Fruit fly (Drosophila melanogaster) whole organism, embryonic: Measurements from ENCODE around the gene Pde9.

ENCODE experiments used
- Blimp-1 ChIP-seq: fragments of 200-800 bp; sonication (Bioruptor generic); optimal IDR thresholded peaks from 3 replicates; lab custom pipeline; 2018; ENCODE audit warnings: missing biosample characterization, missing genetic modification characterization, mild to moderate bottlenecking, moderate library complexity, missing genetic modification reagents
- CG10979 ChIP-seq: fragments of 200-800 bp; sonication (Bioruptor generic); optimal IDR thresholded peaks from 2 replicates; lab custom pipeline; 2018; ENCODE audit warnings: missing biosample characterization, mild to moderate bottlenecking, missing genetic modification characterization, moderate library complexity
- CG16779 ChIP-seq: fragments of 200-800 bp; sonication (Bioruptor generic); IDR thresholded peaks from 2 replicates; pipeline ENCODE4 v1.3.6; 2022; ENCODE audit warnings: missing biosample characterization, missing genetic modification characterization
- CG16863 ChIP-seq: fragments of 200-800 bp; sonication (Bioruptor generic); optimal IDR thresholded peaks from 3 replicates; lab custom pipeline; 2016; ENCODE audit warnings: missing biosample characterization, missing genetic modification characterization
- CG17328 ChIP-seq: fragments of 200-800 bp; sonication (Bioruptor generic); IDR thresholded peaks from 2 replicates; pipeline ENCODE4 v1.3.6; 2022; ENCODE audit warnings: missing biosample characterization, missing genetic modification characterization
- CG17361 ChIP-seq: fragments of 200-800 bp; sonication (Bioruptor generic); IDR thresholded peaks from 3 replicates; pipeline ENCODE4 v1.3.6; 2022; ENCODE audit warnings: missing biosample characterization, missing genetic modification characterization
- CG17385 ChIP-seq: fragments of 200-800 bp; sonication (Bioruptor generic); optimal IDR thresholded peaks from 3 replicates; lab custom pipeline; 2018; ENCODE audit warnings: missing biosample characterization, mild to moderate bottlenecking, missing genetic modification characterization
- CG2199 ChIP-seq: fragments of 200-800 bp; sonication (Bioruptor generic); IDR thresholded peaks from 3 replicates; pipeline ENCODE4 v1.3.6; 2022; ENCODE audit warnings: missing biosample characterization, missing genetic modification characterization
- CG2712 ChIP-seq: fragments of 200-800 bp; optimal IDR thresholded peaks from 3 replicates; lab custom pipeline; 2019; ENCODE audit warnings: missing biosample characterization, mild to moderate bottlenecking, missing genetic modification characterization, moderate library complexity
- CG30403 ChIP-seq: fragments of 200-800 bp; sonication (Bioruptor generic); optimal IDR thresholded peaks from 3 replicates; lab custom pipeline; 2016; ENCODE audit warnings: missing biosample characterization, missing genetic modification characterization
- CG30431 ChIP-seq: fragments of 200-800 bp; sonication (Bioruptor generic); optimal IDR thresholded peaks from 2 replicates; lab custom pipeline; 2017; ENCODE audit warnings: missing biosample characterization, missing genetic modification characterization
- CG42726 ChIP-seq: fragments of 200-800 bp; sonication (Bioruptor generic); IDR thresholded peaks from 2 replicates; pipeline ENCODE4 v1.3.6; 2022; ENCODE audit warnings: missing biosample characterization, missing genetic modification characterization; ENCODE audit not compliant: partially characterized antibody
- CG4282 ChIP-seq: fragments of 200-800 bp; sonication (Bioruptor generic); optimal IDR thresholded peaks from 2 replicates; lab custom pipeline; 2016; ENCODE audit warnings: missing biosample characterization, missing genetic modification characterization
- CG4424 ChIP-seq: fragments of 200-800 bp; sonication (Bioruptor generic); optimal IDR thresholded peaks from 3 replicates; lab custom pipeline; 2016; ENCODE audit warnings: missing biosample characterization, missing genetic modification characterization
- CG6813 ChIP-seq: fragments of 200-800 bp; sonication (Bioruptor generic); optimal IDR thresholded peaks from 2 replicates; lab custom pipeline; 2017; ENCODE audit warnings: missing biosample characterization, missing genetic modification characterization, mild to moderate bottlenecking, moderate library complexity, missing genetic modification reagents
- CG7786 ChIP-seq: fragments of 200-800 bp; sonication (Bioruptor generic); optimal IDR thresholded peaks from 2 replicates; lab custom pipeline; 2016; ENCODE audit warnings: missing biosample characterization, missing genetic modification characterization
- CG7839 ChIP-seq: fragments of 200-800 bp; sonication (Bioruptor generic); optimal IDR thresholded peaks from 3 replicates; lab custom pipeline; 2018; ENCODE audit warnings: missing biosample characterization, mild to moderate bottlenecking, missing genetic modification characterization, moderate library complexity
- CG7963 ChIP-seq: fragments of 200-800 bp; sonication (Bioruptor generic); IDR thresholded peaks from 3 replicates; pipeline ENCODE4 v1.3.6; 2022; ENCODE audit warnings: missing biosample characterization, missing genetic modification characterization; ENCODE audit not compliant: partially characterized antibody
- CG8765 ChIP-seq: fragments of 200-800 bp; sonication (Bioruptor generic); IDR thresholded peaks from 2 replicates; pipeline ENCODE4 v1.3.6; 2022; ENCODE audit warnings: missing biosample characterization, missing genetic modification characterization
- CoRest ChIP-seq: fragments of 200-800 bp; sonication (Bioruptor generic); optimal IDR thresholded peaks from 3 replicates; lab custom pipeline; 2018; ENCODE audit warnings: missing biosample characterization, mild to moderate bottlenecking, missing genetic modification characterization, moderate library complexity
- Doc2 ChIP-seq: fragments of 200-800 bp; sonication (Bioruptor generic); IDR thresholded peaks from 2 replicates; pipeline ENCODE4 v1.3.6; 2022; ENCODE audit warnings: missing biosample characterization, missing genetic modification characterization
- Drgx ChIP-seq: fragments of 200-800 bp; sonication (Bioruptor generic); IDR thresholded peaks from 2 replicates; pipeline ENCODE4 v1.3.6; 2022; ENCODE audit warnings: missing biosample characterization, missing genetic modification characterization
- Hey ChIP-seq: fragments of 200-800 bp; sonication (Bioruptor generic); optimal IDR thresholded peaks from 3 replicates; lab custom pipeline; 2018; ENCODE audit warnings: missing biosample characterization, mild to moderate bottlenecking, missing genetic modification characterization
- Hr3 ChIP-seq: fragments of 200-800 bp; sonication (Bioruptor generic); optimal IDR thresholded peaks from 3 replicates; lab custom pipeline; 2016; ENCODE audit warnings: missing biosample characterization, missing genetic modification characterization
- Hr51 ChIP-seq, 2 experiments: fragments of 200-800 bp; sonication (Bioruptor generic); optimal IDR thresholded peaks; 2 replicates in 1 of 2; 3 replicates in 1 of 2; lab custom pipeline; 2016 to 2018; ENCODE audit warnings: missing biosample characterization in 2 of 2, missing genetic modification characterization in 2 of 2, mild to moderate bottlenecking in 1 of 2, moderate library complexity in 1 of 2
- Med ChIP-seq: fragments of 200-800 bp; sonication (Bioruptor generic); peaks from one replicate; lab custom pipeline; 2016; ENCODE audit warnings: missing biosample characterization, missing genetic modification characterization, mild to moderate bottlenecking, inconsistent platforms, moderate library complexity
- Meics ChIP-seq: fragments of 200-800 bp; sonication (Bioruptor generic); optimal IDR thresholded peaks from 2 replicates; lab custom pipeline; 2017; ENCODE audit warnings: missing biosample characterization, mild to moderate bottlenecking, missing genetic modification characterization
- Ptx1 ChIP-seq: fragments of 200-800 bp; sonication (Bioruptor generic); IDR thresholded peaks from 2 replicates; pipeline ENCODE4 v1.3.6; 2022; ENCODE audit warnings: missing biosample characterization, missing genetic modification characterization
- Rfx ChIP-seq: fragments of 200-800 bp; sonication (Bioruptor generic); IDR thresholded peaks from 2 replicates; pipeline ENCODE4 v1.3.6; 2022; ENCODE audit warnings: missing biosample characterization, missing genetic modification characterization
- Side ChIP-seq: fragments of 200-800 bp; sonication (Bioruptor generic); optimal IDR thresholded peaks from 2 replicates; lab custom pipeline; 2016; ENCODE audit warnings: missing biosample characterization, missing genetic modification characterization
- Usf ChIP-seq: fragments of 200-800 bp; sonication (Bioruptor generic); optimal IDR thresholded peaks from 2 replicates; lab custom pipeline; 2017; ENCODE audit warnings: missing genotype, missing biosample characterization, missing genetic modification characterization
- Xbp1 ChIP-seq: fragments of 200-800 bp; sonication (Bioruptor generic); optimal IDR thresholded peaks from 3 replicates; lab custom pipeline; 2016; ENCODE audit warnings: missing biosample characterization, mild to moderate bottlenecking, missing genetic modification characterization
- da ChIP-seq: fragments of 200-800 bp; sonication (Bioruptor generic); optimal IDR thresholded peaks from 2 replicates; lab custom pipeline; 2016; ENCODE audit warnings: missing biosample characterization, missing genetic modification characterization
- dmrt11E ChIP-seq: fragments of 200-800 bp; sonication (Bioruptor generic); optimal IDR thresholded peaks from 3 replicates; lab custom pipeline; 2018; ENCODE audit warnings: missing biosample characterization, mild to moderate bottlenecking, missing genetic modification characterization, moderate library complexity
- dmrt99B ChIP-seq: fragments of 200-800 bp; sonication (Bioruptor generic); optimal IDR thresholded peaks from 2 replicates; lab custom pipeline; 2018; ENCODE audit warnings: missing biosample characterization, mild to moderate bottlenecking, missing genetic modification characterization, moderate library complexity
- fd64A ChIP-seq: fragments of 200-800 bp; sonication (Bioruptor generic); optimal IDR thresholded peaks from 3 replicates; lab custom pipeline; 2018; ENCODE audit warnings: missing biosample characterization, mild to moderate bottlenecking, missing genetic modification characterization
- gem ChIP-seq: fragments of 200-800 bp; sonication (Bioruptor generic); optimal IDR thresholded peaks from 2 replicates; lab custom pipeline; 2019; ENCODE audit warnings: missing biosample characterization, mild to moderate bottlenecking, missing genetic modification characterization, moderate library complexity
- hb ChIP-seq: fragments of 200-800 bp; sonication (Bioruptor generic); IDR thresholded peaks from 3 replicates; pipeline ENCODE4 v1.3.6; 2022; ENCODE audit warnings: missing biosample characterization, missing genetic modification characterization; ENCODE audit not compliant: partially characterized antibody
- her ChIP-seq: fragments of 200-800 bp; sonication (Bioruptor generic); optimal IDR thresholded peaks from 2 replicates; lab custom pipeline; 2016; ENCODE audit warnings: missing biosample characterization, missing genetic modification characterization
- ind ChIP-seq: fragments of 200-800 bp; sonication (Bioruptor generic); optimal IDR thresholded peaks from 3 replicates; lab custom pipeline; 2016; ENCODE audit warnings: missing biosample characterization, missing genetic modification characterization
- lab ChIP-seq: fragments of 200-800 bp; sonication (Bioruptor generic); optimal IDR thresholded peaks from 3 replicates; lab custom pipeline; 2017; ENCODE audit warnings: missing biosample characterization, missing genetic modification characterization, mild to moderate bottlenecking, moderate library complexity, missing genetic modification reagents
- mld ChIP-seq: fragments of 200-800 bp; sonication (Bioruptor generic); IDR thresholded peaks from 3 replicates; pipeline ENCODE4 v1.3.6; 2022; ENCODE audit warnings: missing biosample characterization, missing genetic modification characterization; ENCODE audit not compliant: partially characterized antibody
- oc ChIP-seq: fragments of 200-800 bp; sonication (Bioruptor generic); optimal IDR thresholded peaks from 2 replicates; lab custom pipeline; 2018; ENCODE audit warnings: missing biosample characterization, mild to moderate bottlenecking, missing genetic modification characterization, moderate library complexity
- pfk ChIP-seq: fragments of 200-800 bp; sonication (Bioruptor generic); optimal IDR thresholded peaks from 2 replicates; lab custom pipeline; 2018; ENCODE audit warnings: missing biosample characterization, mild to moderate bottlenecking, missing genetic modification characterization, moderate library complexity
- phol ChIP-seq: fragments of 200-800 bp; sonication (Bioruptor generic); optimal IDR thresholded peaks from 3 replicates; lab custom pipeline; 2018; ENCODE audit warnings: missing biosample characterization, mild to moderate bottlenecking, missing genetic modification characterization, moderate library complexity
- psq ChIP-seq: fragments of 200-800 bp; sonication (Bioruptor generic); optimal IDR thresholded peaks from 2 replicates; lab custom pipeline; 2017; ENCODE audit warnings: missing biosample characterization, missing genetic modification characterization
- pum ChIP-seq: fragments of 200-800 bp; sonication (Bioruptor generic); optimal IDR thresholded peaks from 2 replicates; lab custom pipeline; 2016; ENCODE audit warnings: missing biosample characterization, missing genetic modification characterization
- tio ChIP-seq: fragments of 200-800 bp; sonication (Bioruptor generic); optimal IDR thresholded peaks from 2 replicates; lab custom pipeline; 2017; ENCODE audit warnings: missing biosample characterization, missing genetic modification characterization, inconsistent platforms
- vvl ChIP-seq: fragments of 200-800 bp; sonication (Bioruptor generic); IDR thresholded peaks from 2 replicates; pipeline ENCODE4 v1.3.6; 2022; ENCODE audit warnings: missing biosample characterization, missing genetic modification characterization

Gene Pde9

dm6 chrX:12891322-12892159 is 5.6 kb downstream of the Pde9 start (continued):
- TF ChIP-seq Hr51 (GFP tag; optimal IDR thresholded peaks at IDR 0.05; lab: Kevin White, UChicago): peak in 1 of 2 experiments; percentile 25
- TF ChIP-seq oc (tag; lab: Kevin White, UChicago): no peak
- TF ChIP-seq CG10979: peak; percentile 22
- TF ChIP-seq pfk (GFP tag; lab: Kevin White, UChicago): no peak
- no peak for TF ChIP-seq ind (GFP tag; lab: Kevin White, UChicago)
- peak; percentile 21 for TF ChIP-seq CG2712 (tag; lab: Kevin White, UChicago)
- TF ChIP-seq her (GFP tag; lab: Kevin White, UChicago): no peak
- peak; percentile 34; the same call in 1 of the 2 replicates for TF ChIP-seq Drgx (GFP tag; lab: Robert Waterston, UW)
- no peak for TF ChIP-seq CG42726
- no peak for TF ChIP-seq CG17328 (GFP tag; lab: Robert Waterston, UW)
- TF ChIP-seq CG16863 (GFP tag; lab: Kevin White, UChicago): no peak
- no peak for TF ChIP-seq CoRest (tag; lab: Kevin White, UChicago)
- no peak for TF ChIP-seq da (GFP tag; lab: Kevin White, UChicago)
- TF ChIP-seq CG30431: no peak
- TF ChIP-seq CG17385: no peak
- no peak for TF ChIP-seq CG4424
- no peak for TF ChIP-seq psq
- TF ChIP-seq Doc2: no peak
- TF ChIP-seq Hey (tag; lab: Kevin White, UChicago): no peak
- TF ChIP-seq Rfx (GFP tag; lab: Robert Waterston, UW): no peak; the same call in 1 of the 2 replicates
- no peak for TF ChIP-seq CG2199
- peak; percentile 36 for TF ChIP-seq gem
- TF ChIP-seq CG8765 (GFP tag; lab: Robert Waterston, UW): no peak
- TF ChIP-seq CG7786: no peak
- no peak for TF ChIP-seq lab (GFP tag; lab: Kevin White, UChicago)
- peak; percentile 38 for TF ChIP-seq dmrt99B (tag; lab: Kevin White, UChicago)
- TF ChIP-seq hb (GFP tag; lab: Robert Waterston, UW): no peak
- TF ChIP-seq Hr3 (GFP tag; lab: Kevin White, UChicago): peak; percentile 0
- no peak for TF ChIP-seq fd64A
- TF ChIP-seq CG6813: no peak
- no peak for TF ChIP-seq tio (GFP tag; lab: Kevin White, UChicago)
- peak; percentile 36 for TF ChIP-seq phol (tag; lab: Kevin White, UChicago)
- peak; percentile 10 for TF ChIP-seq Meics (GFP tag; lab: Kevin White, UChicago)
- no peak for TF ChIP-seq CG4282 (GFP tag; lab: Kevin White, UChicago)
- no peak for TF ChIP-seq dmrt11E (tag; lab: Kevin White, UChicago)
- no peak for TF ChIP-seq Med
- TF ChIP-seq Ptx1 (GFP tag; lab: Robert Waterston, UW): 0 out of 2 replicates have a peak, but pooled peaks have one; percentile 24
- TF ChIP-seq Xbp1 (GFP tag; lab: Kevin White, UChicago): no peak
- TF ChIP-seq CG7839: peak; percentile 29
- no peak for TF ChIP-seq Side
- TF ChIP-seq CG7963: no peak
- TF ChIP-seq CG16779 (GFP tag; lab: Robert Waterston, UW): no peak
- no peak for TF ChIP-seq mld (GFP tag; lab: Robert Waterston, UW)
- no peak for TF ChIP-seq pum (GFP tag; lab: Kevin White, UChicago)
- TF ChIP-seq Usf (GFP tag; lab: Kevin White, UChicago): no peak
- peak; percentile 22 for TF ChIP-seq CG30403 (GFP tag; lab: Kevin White, UChicago)
- peak; percentile 11 for TF ChIP-seq Blimp-1 (GFP tag; lab: Kevin White, UChicago)
- TF ChIP-seq vvl: peak; percentile 13; the same call in 1 of the 2 replicates
- TF ChIP-seq CG17361 (GFP tag; lab: Robert Waterston, UW): peak; percentile 39; the same call in 1 of the 3 replicates
